Worm (Caenorhabditis elegans): ENCODE results near the gene hda-1.

hda-1 gene

DNA sequence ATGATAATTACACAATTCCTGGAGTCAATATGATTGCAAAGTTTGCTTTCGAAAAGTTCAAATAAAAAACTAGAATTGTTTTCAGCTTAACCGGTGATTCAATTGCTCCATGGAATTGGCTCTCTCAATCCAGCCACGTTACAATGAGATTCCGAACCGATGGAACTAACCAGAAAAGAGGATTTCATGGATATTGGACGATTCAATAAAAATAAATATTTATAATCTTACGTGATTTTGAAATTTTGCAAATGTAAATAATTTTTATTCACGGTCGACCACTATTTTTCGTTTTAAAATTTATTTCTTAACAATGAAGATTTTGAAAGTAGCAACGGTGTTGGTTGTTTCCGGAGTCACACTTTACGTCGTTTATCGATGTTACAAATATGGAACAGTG is 43.2 kb upstream of the hda-1 start, which contains the start of gene R02D5.10:
R02D5.10 (plus strand) TSS at position 301 of the 400 bp plus-strand sequence.
- no peak for TF ChIP-seq tbx-9 (tag; optimal IDR thresholded peaks at IDR 0.05; ENCODE audit: borderline replicate concordance)
- TF ChIP-seq F33H1.4 (GFP tag; IDR thresholded peaks at IDR 0.05), result no peak
- TF ChIP-seq egl-18 (GFP tag; IDR thresholded peaks at IDR 0.05), result no peak
- no peak for TF ChIP-seq B0261.1 (tag; optimal IDR thresholded peaks at IDR 0.05)
- TF ChIP-seq ceh-58 (GFP tag; IDR thresholded peaks at IDR 0.05), result no peak
- TF ChIP-seq Y67H2A.10 (GFP tag; conservative IDR thresholded peaks at IDR 0.05), result no peak
- TF ChIP-seq hlh-26 (GFP tag; conservative IDR thresholded peaks at IDR 0.05), result no peak
- TF ChIP-seq F55B11.4 (tag; optimal IDR thresholded peaks at IDR 0.05; ENCODE audit: borderline replicate concordance, insufficient read depth), result no peak
- no peak for TF ChIP-seq bed-1 (GFP tag; IDR thresholded peaks at IDR 0.05)
- no peak for TF ChIP-seq zim-3 (tag; optimal IDR thresholded peaks at IDR 0.05)
- no peak for TF ChIP-seq C06A6.2 (GFP tag; conservative IDR thresholded peaks at IDR 0.05)

- TF ChIP-seq mcd-1 (GFP tag; IDR thresholded peaks at IDR 0.05) (no peak), D2030.7 (GFP tag; IDR thresholded peaks at IDR 0.05) (no peak), nhr-80 (tag; optimal IDR thresholded peaks at IDR 0.05) (peak; percentile 58)
These were observed 42.4 kb upstream of the hda-1 start, which contains the start of gene R02D5.3 for ce11 chrV:14482728-14483210. Gene R02D5.3, plus strand, starts transcription at chrV:14483160.

DNA sequence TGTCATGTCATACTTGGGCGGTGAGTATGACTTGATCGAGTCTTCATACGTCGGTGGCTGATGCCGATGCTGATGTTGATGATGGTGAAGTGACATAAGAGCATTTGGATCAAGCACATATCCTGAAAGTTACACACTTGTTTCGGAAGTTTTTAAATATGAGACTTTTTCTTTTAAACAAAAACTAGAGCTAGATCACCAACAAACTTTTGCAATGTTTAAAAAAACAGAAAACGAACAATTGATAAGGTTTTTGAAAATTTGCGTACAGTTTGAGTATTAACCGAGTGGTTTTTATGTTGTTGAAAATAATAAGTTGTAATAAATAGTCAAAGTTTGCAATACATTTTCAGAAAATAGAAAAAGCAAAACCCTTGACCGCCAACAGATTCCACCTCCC is 40.6 kb upstream of the hda-1 start, which contains the start of gene R02D5.4:
R02D5.4 (minus strand) TSS at position 101 of the 400 bp plus-strand sequence.
- no peak for TF ChIP-seq atf-7 (tag; optimal IDR thresholded peaks at IDR 0.05)
- TF ChIP-seq lir-1 (GFP tag; conservative IDR thresholded peaks at IDR 0.05), result no peak
- no peak for TF ChIP-seq madf-3 (GFP tag; IDR thresholded peaks at IDR 0.05)
- no peak for TF ChIP-seq C06A6.2 (GFP tag; conservative IDR thresholded peaks at IDR 0.05)
- TF ChIP-seq ztf-3 (GFP tag; optimal IDR thresholded peaks at IDR 0.05), result no peak
- TF ChIP-seq nhr-80 (tag; optimal IDR thresholded peaks at IDR 0.05), result no peak
- TF ChIP-seq Y53F4B.3 (GFP tag; IDR thresholded peaks at IDR 0.05), result no peak
- no peak for TF ChIP-seq lsl-1 (GFP tag; optimal IDR thresholded peaks at IDR 0.05)
- TF ChIP-seq hmg-20 (GFP tag; IDR thresholded peaks at IDR 0.05), result no peak
- no peak for TF ChIP-seq F23B12.7 (tag; optimal IDR thresholded peaks at IDR 0.05; ENCODE audit: insufficient read depth)
- TF ChIP-seq akir-1 (GFP tag; optimal IDR thresholded peaks at IDR 0.05), result no peak
- TF ChIP-seq athp-1 (tag; optimal IDR thresholded peaks at IDR 0.05), result no peak
- no peak for TF ChIP-seq C17E4.6 (GFP tag; IDR thresholded peaks at IDR 0.05)
- no peak for TF ChIP-seq K11D2.4 (GFP tag; IDR thresholded peaks at IDR 0.05)
- TF ChIP-seq let-526 (GFP tag; IDR thresholded peaks at IDR 0.05), result no peak
- TF ChIP-seq dox-1 (GFP tag; IDR thresholded peaks at IDR 0.05), result no peak

DNA sequence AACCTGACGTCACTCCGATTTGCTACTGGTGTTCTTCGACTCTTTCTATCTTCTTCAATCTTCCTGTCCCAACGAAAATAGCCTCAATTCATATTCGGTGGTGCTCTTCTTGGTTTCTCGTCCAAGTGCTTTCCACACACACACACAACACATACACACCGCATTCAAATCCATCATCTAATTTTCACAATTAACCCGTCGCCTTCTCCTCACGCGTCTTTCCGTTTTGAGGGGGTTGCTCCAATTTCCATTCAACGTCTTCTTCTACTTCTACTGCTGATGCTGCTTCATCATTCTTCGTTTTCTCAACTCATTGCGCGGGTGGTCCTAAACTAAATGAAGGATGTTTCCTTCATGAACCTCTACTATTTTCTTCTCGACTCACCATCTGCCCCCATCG is 34.1 kb upstream of the hda-1 start:
- TF ChIP-seq sdz-38 (tag; optimal IDR thresholded peaks at IDR 0.05), result no peak
- TF ChIP-seq chd-7 (tag; optimal IDR thresholded peaks at IDR 0.05), result no peak

DNA sequence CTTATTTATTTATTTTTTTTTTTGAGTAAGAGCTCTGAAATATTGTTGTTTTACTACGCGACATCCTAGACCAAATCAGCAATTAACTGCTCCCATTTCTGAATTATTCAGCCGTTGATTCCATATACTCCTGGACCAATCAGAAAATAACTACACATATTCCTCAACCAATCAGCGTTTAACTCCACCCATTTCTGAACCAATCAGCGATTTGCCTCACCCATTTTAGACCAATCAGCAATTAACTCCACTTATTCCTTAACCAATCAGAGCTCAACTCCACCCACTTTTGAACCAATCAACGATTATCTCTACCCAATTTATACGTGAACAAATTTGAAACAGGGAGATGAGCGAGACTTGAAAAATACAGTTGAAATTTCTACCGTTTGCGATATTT is 31.5 kb upstream of the hda-1 start:
- TF ChIP-seq Y53F4B.3 (GFP tag; IDR thresholded peaks at IDR 0.05) (no peak), mel-28 (tag; optimal IDR thresholded peaks at IDR 0.05; ENCODE audit: borderline replicate concordance) (no peak), ets-4 (GFP tag; optimal IDR thresholded peaks at IDR 0.05) (no peak), let-607 (tag; optimal IDR thresholded peaks at IDR 0.05) (no peak), aptf-3 (GFP tag; IDR thresholded peaks at IDR 0.05) (no peak), K12H6.12 (tag; optimal IDR thresholded peaks at IDR 0.05) (no peak), Y79H2A.3 (GFP tag; conservative IDR thresholded peaks at IDR 0.05) (no peak), ztf-18 (tag; optimal IDR thresholded peaks at IDR 0.05) (no peak), unc-62 (GFP tag; optimal IDR thresholded peaks at IDR 0.05) (no peak), efl-1 (GFP tag; optimal IDR thresholded peaks at IDR 0.05) (no peak)

Measured in whole organism, young adult.